Fruit fly (Drosophila melanogaster): Measurements from ENCODE around the gene Tpi.

The Tpi gene

dm6 chr3R:30092700-30093044, 41.7 kb downstream of the Tpi start (continued):
- TF ChIP-seq maf-S (GFP tag; optimal IDR thresholded peaks at IDR 0.05) (peak; percentile 88), CG15011 (GFP tag; optimal IDR thresholded peaks at IDR 0.05) (peak; percentile 71), dimm (GFP tag; IDR thresholded peaks at IDR 0.05) (peak; percentile 59), wdn (GFP tag; IDR thresholded peaks at IDR 0.05) (peak; percentile 86), MBD-R2 (GFP tag; IDR thresholded peaks at IDR 0.05) (peak; percentile 59; the same call in 1 of the 2 replicates), tgo (GFP tag; IDR thresholded peaks at IDR 0.05) (peak; percentile 79), Opbp (GFP tag; IDR thresholded peaks at IDR 0.05; ENCODE audit: partially characterized antibody) (no peak), Myb (GFP tag; optimal IDR thresholded peaks at IDR 0.05) (peak; percentile 74), jing (GFP tag; optimal IDR thresholded peaks at IDR 0.05) (peak; percentile 68), Bdp1 (GFP tag; optimal IDR thresholded peaks at IDR 0.05) (peak; percentile 68), Rfx (GFP tag; IDR thresholded peaks at IDR 0.05) (peak; percentile 91), B-H2 (GFP tag; optimal IDR thresholded peaks at IDR 0.05) (peak; percentile 72), CG10209 (GFP tag; optimal IDR thresholded peaks at IDR 0.05) (peak; percentile 80), ase (GFP tag; IDR thresholded peaks at IDR 0.05) (peak; percentile 79), sr (GFP tag; IDR thresholded peaks at IDR 0.05) (peak; percentile 55; the same call in 1 of the 3 replicates), da (GFP tag; optimal IDR thresholded peaks at IDR 0.05) (peak; percentile 29), pnt (GFP tag; optimal IDR thresholded peaks at IDR 0.05) (peak; percentile 84), CG2120 (GFP tag; optimal IDR thresholded peaks at IDR 0.05) (peak; percentile 95), CG13424 (tag; optimal IDR thresholded peaks at IDR 0.05) (peak; percentile 83), CG10565 (GFP tag; optimal IDR thresholded peaks at IDR 0.05) (peak; percentile 28), az2 (GFP tag; optimal IDR thresholded peaks at IDR 0.05) (peak; percentile 82), stwl (tag; optimal IDR thresholded peaks at IDR 0.05) (no peak), CG1233 (GFP tag; optimal IDR thresholded peaks at IDR 0.05) (peak; percentile 71), CG1792 (GFP tag; optimal IDR thresholded peaks at IDR 0.05) (peak; percentile 70), CG17802 (tag; optimal IDR thresholded peaks at IDR 0.05) (peak; percentile 59), Oli (tag; optimal IDR thresholded peaks at IDR 0.05) (peak; percentile 81), Asciz (GFP tag; optimal IDR thresholded peaks at IDR 0.05) (peak; percentile 74), TFAM (GFP tag; optimal IDR thresholded peaks at IDR 0.05) (peak; percentile 9), CG6689 (GFP tag; IDR thresholded peaks at IDR 0.05) (peak; percentile 84), nmo (GFP tag; optimal IDR thresholded peaks at IDR 0.05) (peak; percentile 80), stc (GFP tag; IDR thresholded peaks at IDR 0.05) (peak; percentile 82), CG6791 (GFP tag; IDR thresholded peaks at IDR 0.05; ENCODE audit: partially characterized antibody) (no peak), crc (GFP tag; optimal IDR thresholded peaks at IDR 0.05) (peak; percentile 80), Hey (tag; optimal IDR thresholded peaks at IDR 0.05) (peak; percentile 56), ato (GFP tag; IDR thresholded peaks at IDR 0.05; ENCODE audit: partially characterized antibody) (no peak), luna (GFP tag; optimal IDR thresholded peaks at IDR 0.05) (peak; percentile 72), CG2678 (tag; optimal IDR thresholded peaks at IDR 0.05) (peak; percentile 90), CG9876 (GFP tag; optimal IDR thresholded peaks at IDR 0.05) (peak; percentile 68), Spps (tag; optimal IDR thresholded peaks at IDR 0.05) (peak; percentile 60), Eip74EF (GFP tag; optimal IDR thresholded peaks at IDR 0.05) (peak in 1 of 2 experiments; percentile 59), p53 (GFP tag; optimal IDR thresholded peaks at IDR 0.05) (peak; percentile 26), CG3407 (GFP tag; optimal IDR thresholded peaks at IDR 0.05) (peak; percentile 71), YL-1 (GFP tag; optimal IDR thresholded peaks at IDR 0.05) (peak; percentile 16), B-H1 (GFP tag; IDR thresholded peaks at IDR 0.05) (peak; percentile 67; the same call in 2 of the 3 replicates), bsh (GFP tag; optimal IDR thresholded peaks at IDR 0.05) (peak in 1 of 2 experiments; percentile 90), CG8765 (GFP tag; IDR thresholded peaks at IDR 0.05) (0 out of 2 replicates have a peak, but pooled peaks have one; percentile 58), Sox102F (GFP tag; optimal IDR thresholded peaks at IDR 0.05) (peak; percentile 90), CG8281 (tag; optimal IDR thresholded peaks at IDR 0.05) (peak; percentile 41), Dll (GFP tag; IDR thresholded peaks at IDR 0.05; ENCODE audit: partially characterized antibody) (no peak), ATbp (GFP tag; optimal IDR thresholded peaks at IDR 0.05) (peak; percentile 87)
